Worm (Caenorhabditis elegans): ENCODE results near the gene ttr-10.

ttr-10 gene

ce11 chrV:7528816-7529215, 24.9 kb downstream of the ttr-10 start, which contains the start of gene C54F6.5:
TSS of gene C54F6.5 (plus strand) at chrV:7529116.
- TF ChIP-seq nhr-10 (tag; optimal IDR thresholded peaks at IDR 0.05): no peak
- TF ChIP-seq nhr-6 (tag; optimal IDR thresholded peaks at IDR 0.05): no peak
- no peak for TF ChIP-seq blmp-1 (tag; optimal IDR thresholded peaks at IDR 0.05; ENCODE audit: insufficient read depth)
- no peak for TF ChIP-seq C34F6.9 (tag; optimal IDR thresholded peaks at IDR 0.05)
- no peak for TF ChIP-seq alr-1 (tag; optimal IDR thresholded peaks at IDR 0.05)
- TF ChIP-seq mbf-1 (tag; optimal IDR thresholded peaks at IDR 0.05): no peak
- no peak for TF ChIP-seq nhr-23 (tag; optimal IDR thresholded peaks at IDR 0.05)
- TF ChIP-seq fos-1 (tag; optimal IDR thresholded peaks at IDR 0.05): no peak
- TF ChIP-seq elt-1 (tag; optimal IDR thresholded peaks at IDR 0.05): no peak
- no peak for TF ChIP-seq ceh-82 (tag; optimal IDR thresholded peaks at IDR 0.05)
- no peak for TF ChIP-seq egl-27 (tag; optimal IDR thresholded peaks at IDR 0.05)
- TF ChIP-seq ztf-1 (GFP tag; conservative IDR thresholded peaks at IDR 0.05): no peak
- no peak for TF ChIP-seq Y55F3AM.14 (GFP tag; optimal IDR thresholded peaks at IDR 0.05)
- no peak for TF ChIP-seq lin-13 (GFP tag; optimal IDR thresholded peaks at IDR 0.05)
- TF ChIP-seq R02D3.7 (tag; optimal IDR thresholded peaks at IDR 0.05): no peak
- TF ChIP-seq skn-1 (tag; optimal IDR thresholded peaks at IDR 0.05): no peak
- no peak for TF ChIP-seq lin-11 (tag; optimal IDR thresholded peaks at IDR 0.05)

DNA sequence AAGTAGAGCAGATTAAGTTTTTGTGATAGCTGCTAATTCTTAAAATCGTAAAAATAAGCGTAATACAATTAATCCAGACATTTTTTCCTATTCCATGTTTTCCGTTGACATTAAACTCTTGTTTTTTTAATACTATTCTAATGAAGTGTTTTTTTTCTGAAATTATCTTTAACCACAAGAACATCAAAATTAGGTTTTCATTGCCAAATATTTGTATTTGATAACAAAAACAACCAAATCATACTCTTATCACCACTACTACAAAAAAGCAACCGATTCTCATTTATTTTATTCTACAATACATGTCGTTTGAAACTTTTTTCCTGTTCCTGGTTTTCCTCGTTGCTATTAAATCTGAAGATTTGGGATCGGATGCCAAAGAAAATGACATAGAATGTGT, 26.6 kb downstream of the ttr-10 start, which contains the start of gene C54F6.17:
Gene C54F6.17, plus strand, starts transcription at position 301 of the 400 bp plus-strand sequence.
- TF ChIP-seq fos-1 (tag; optimal IDR thresholded peaks at IDR 0.05): no peak
- no peak for TF ChIP-seq lsy-2 (tag; optimal IDR thresholded peaks at IDR 0.05)

ce11 chrV:7525695-7526094, 28.0 kb downstream of the ttr-10 start, which contains the start of gene C54F6.18:
TSS of gene C54F6.18 (plus strand) at chrV:7525995.
- no peak for TF ChIP-seq alr-1 (tag; optimal IDR thresholded peaks at IDR 0.05)
- TF ChIP-seq sem-4 (tag; optimal IDR thresholded peaks at IDR 0.05): no peak
- TF ChIP-seq unc-39 (tag; optimal IDR thresholded peaks at IDR 0.05): no peak
- no peak for TF ChIP-seq mbf-1 (tag; optimal IDR thresholded peaks at IDR 0.05)
- TF ChIP-seq zag-1 (tag; optimal IDR thresholded peaks at IDR 0.05): no peak
- no peak for TF ChIP-seq nhr-129 (tag; optimal IDR thresholded peaks at IDR 0.05)
- TF ChIP-seq fos-1 (tag; optimal IDR thresholded peaks at IDR 0.05): no peak
- no peak for TF ChIP-seq sma-9 (GFP tag; optimal IDR thresholded peaks at IDR 0.05)
- no peak for TF ChIP-seq sma-9 (tag; optimal IDR thresholded peaks at IDR 0.05)
- TF ChIP-seq ceh-16 (tag; optimal IDR thresholded peaks at IDR 0.05): no peak
- TF ChIP-seq mab-5 (tag; optimal IDR thresholded peaks at IDR 0.05): no peak

DNA sequence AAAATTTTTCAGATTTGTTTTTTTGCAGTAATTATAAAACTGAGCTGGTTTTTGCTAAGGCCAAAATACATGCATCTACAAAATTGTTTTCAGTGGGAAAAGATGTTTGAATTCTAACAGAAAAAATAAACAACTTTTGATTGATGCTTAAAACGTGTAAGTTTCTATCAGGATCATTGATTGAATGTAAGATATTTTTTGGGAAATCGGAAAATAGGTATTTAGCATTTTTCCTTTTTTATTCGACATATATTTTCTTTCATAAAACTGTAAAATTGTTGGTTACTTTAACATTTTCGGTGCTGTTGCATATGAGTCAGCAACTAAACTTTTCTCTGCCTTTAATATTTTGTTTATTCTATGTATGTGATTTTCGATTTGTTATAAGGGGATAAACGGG, 29.3 kb downstream of the ttr-10 start, which contains the start of gene C54F6.20:
Gene C54F6.20, plus strand, starts transcription at position 301 of the 400 bp plus-strand sequence.
- TF ChIP-seq elt-3 (tag; optimal IDR thresholded peaks at IDR 0.05): no peak
- no peak for TF ChIP-seq nhr-21 (tag; optimal IDR thresholded peaks at IDR 0.05)
- TF ChIP-seq crh-2 (tag; optimal IDR thresholded peaks at IDR 0.05): no peak
- no peak for TF ChIP-seq sem-4 (tag; optimal IDR thresholded peaks at IDR 0.05)
- TF ChIP-seq ZK546.5 (tag; optimal IDR thresholded peaks at IDR 0.05): no peak
- no peak for TF ChIP-seq nhr-6 (tag; optimal IDR thresholded peaks at IDR 0.05)
- no peak for TF ChIP-seq nhr-10 (tag; optimal IDR thresholded peaks at IDR 0.05)
- TF ChIP-seq ama-1 (optimal IDR thresholded peaks at IDR 0.05): no peak
- TF ChIP-seq C34F6.9 (tag; optimal IDR thresholded peaks at IDR 0.05): no peak
- TF ChIP-seq zag-1 (tag; optimal IDR thresholded peaks at IDR 0.05): no peak
- no peak for TF ChIP-seq sma-3 (GFP tag; optimal IDR thresholded peaks at IDR 0.05)
- TF ChIP-seq nhr-77 (tag; optimal IDR thresholded peaks at IDR 0.05): no peak
- TF ChIP-seq lin-13 (GFP tag; optimal IDR thresholded peaks at IDR 0.05): no peak
- TF ChIP-seq ztf-11 (tag; optimal IDR thresholded peaks at IDR 0.05): no peak
- no peak for TF ChIP-seq mdl-1 (tag; optimal IDR thresholded peaks at IDR 0.05)

DNA sequence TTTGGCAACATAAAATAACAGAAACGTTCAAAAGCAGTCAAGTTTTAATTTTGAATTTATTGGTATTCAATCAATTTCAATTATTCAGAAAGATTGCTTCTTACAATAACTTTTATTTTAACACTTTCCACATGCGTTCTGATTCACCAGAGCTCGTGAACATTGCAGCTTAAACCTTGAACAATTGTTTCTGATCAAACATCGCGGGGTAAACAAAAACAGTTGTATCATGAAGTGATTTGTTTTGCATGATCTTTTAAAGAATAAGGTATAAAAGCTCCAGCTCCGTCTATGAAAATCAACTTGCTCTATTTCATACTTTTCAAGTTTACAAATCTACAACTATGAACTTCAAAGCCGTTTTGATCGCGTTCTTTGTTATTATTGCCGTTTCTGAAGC, 30.3 kb downstream of the ttr-10 start, which contains the start of gene C54F6.6:
Gene C54F6.6, plus strand, starts transcription at position 301 of the 400 bp plus-strand sequence.
- TF ChIP-seq F13H6.1 (tag; optimal IDR thresholded peaks at IDR 0.05) (no peak), dmd-4 (tag; optimal IDR thresholded peaks at IDR 0.05) (no peak), aly-2 (tag; optimal IDR thresholded peaks at IDR 0.05) (no peak), mab-5 (tag; optimal IDR thresholded peaks at IDR 0.05) (no peak), zag-1 (tag; optimal IDR thresholded peaks at IDR 0.05) (no peak)

Measured in whole organism, L2 larva.